Fruit fly (Drosophila melanogaster) whole organism, pupa: ENCODE measurements around the gene Blimp-1.

Experiments used
- CG8159 ChIP-seq: fragments of 200-800 bp; sonication (Bioruptor generic); optimal IDR thresholded peaks from 3 replicates; lab custom pipeline; 2018; ENCODE audit warnings: missing biosample characterization, mild to moderate bottlenecking, missing genetic modification characterization, moderate library complexity
- D1 ChIP-seq: fragments of 200-800 bp; sonication (Bioruptor generic); optimal IDR thresholded peaks from 2 replicates; lab custom pipeline; 2018; ENCODE audit warnings: missing biosample characterization, mild to moderate bottlenecking, missing genetic modification characterization, moderate library complexity
- Snoo ChIP-seq: fragments of 200-800 bp; sonication (Bioruptor generic); optimal IDR thresholded peaks from 3 replicates; lab custom pipeline; 2017; ENCODE audit warnings: missing biosample characterization, mild to moderate bottlenecking, missing genetic modification characterization, inconsistent platforms

- no peak for TF ChIP-seq CG8159 (tag; lab: Kevin White, UChicago)
- no peak for TF ChIP-seq D1 (tag; lab: Kevin White, UChicago)
- TF ChIP-seq Snoo, result no peak
Observed at dm6 chr3L:5603860-5604415, 26.8 kb upstream of the Blimp-1 start, which contains the start of gene TM9SF3.
